Worm (Caenorhabditis elegans) whole organism, mixed stage, embryonic: ENCODE results near the gene srw-33.

ENCODE experiments used
- M03D4.4 ChIP-seq: sonication (generic microtip); optimal IDR thresholded peaks from 2 replicates; lab custom pipeline; 2017; ENCODE audit warnings: mild to moderate bottlenecking, missing genetic modification characterization, missing compliant biosample characterization
- bed-3 ChIP-seq: fragments of 200-800 bp; sonication (Bioruptor generic); optimal IDR thresholded peaks from 3 replicates; lab custom pipeline; 2018; ENCODE audit warnings: mild to moderate bottlenecking, missing genetic modification characterization, moderate library complexity, missing compliant biosample characterization
- blmp-1 ChIP-seq: fragments of 150-350 bp; optimal IDR thresholded peaks from 2 replicates; lab custom pipeline; 2014; ENCODE audit warnings: missing biosample characterization, missing genetic modification characterization
- ceh-39 ChIP-seq: fragments of 150-350 bp; optimal IDR thresholded peaks from 2 replicates; lab custom pipeline; 2014; ENCODE audit warnings: missing biosample characterization, missing genetic modification characterization
- ceh-43 ChIP-seq: fragments of 200-800 bp; sonication (Bioruptor generic); optimal IDR thresholded peaks from 2 replicates; lab custom pipeline; 2018; ENCODE audit warnings: mild to moderate bottlenecking, missing genetic modification characterization, moderate library complexity, missing compliant biosample characterization
- ces-1 ChIP-seq: fragments of 150-350 bp; optimal IDR thresholded peaks from 2 replicates; lab custom pipeline; 2014; ENCODE audit warnings: missing biosample characterization, missing genetic modification reagents, missing genetic modification characterization
- cnd-1 ChIP-seq: fragments of 200-800 bp; sonication (Bioruptor generic); optimal IDR thresholded peaks from 2 replicates; lab custom pipeline; 2018; ENCODE audit warnings: mild to moderate bottlenecking, missing genetic modification characterization, missing compliant biosample characterization
- drap-1 ChIP-seq: fragments of 200-800 bp; sonication (Bioruptor generic); optimal IDR thresholded peaks from 3 replicates; lab custom pipeline; 2018; ENCODE audit warnings: mild to moderate bottlenecking, missing genetic modification characterization, missing compliant biosample characterization
- elt-1 ChIP-seq: sonication (generic microtip); optimal IDR thresholded peaks from 2 replicates; lab custom pipeline; 2017; ENCODE audit warnings: missing genetic modification characterization, mild to moderate bottlenecking, missing compliant biosample characterization, antibody characterized with exemption, moderate library complexity, borderline replicate concordance; ENCODE audit not compliant: insufficient read depth
- elt-3 ChIP-seq: fragments of 150-350 bp; optimal IDR thresholded peaks from 2 replicates; lab custom pipeline; 2014; ENCODE audit warnings: missing biosample characterization, missing genetic modification characterization
- flh-1 ChIP-seq: fragments of 200-800 bp; sonication (Bioruptor generic); optimal IDR thresholded peaks from 2 replicates; lab custom pipeline; 2018; ENCODE audit warnings: mild to moderate bottlenecking, missing genetic modification characterization, moderate library complexity, missing compliant biosample characterization
- ham-2 ChIP-seq: fragments of 200-800 bp; sonication (Bioruptor generic); optimal IDR thresholded peaks from 2 replicates; lab custom pipeline; 2018; ENCODE audit warnings: mild to moderate bottlenecking, missing genetic modification characterization, missing compliant biosample characterization
- hlh-1 ChIP-seq: fragments of 150-350 bp; optimal IDR thresholded peaks from 2 replicates; lab custom pipeline; 2014; ENCODE audit warnings: missing biosample characterization, missing genetic modification reagents, missing genetic modification characterization
- lin-13 ChIP-seq: fragments of 150-350 bp; optimal IDR thresholded peaks from 2 replicates; lab custom pipeline; 2014; ENCODE audit warnings: missing biosample characterization, missing genetic modification characterization
- lin-32 ChIP-seq: fragments of 200-800 bp; sonication (Bioruptor generic); optimal IDR thresholded peaks from 2 replicates; lab custom pipeline; 2018; ENCODE audit warnings: mild to moderate bottlenecking, missing genetic modification characterization, missing compliant biosample characterization
- lsy-2 ChIP-seq: fragments of 150-350 bp; optimal IDR thresholded peaks from 2 replicates; lab custom pipeline; 2014; ENCODE audit warnings: missing biosample characterization, missing genetic modification characterization
- mep-1 ChIP-seq: fragments of 150-350 bp; optimal IDR thresholded peaks from 2 replicates; lab custom pipeline; 2017; ENCODE audit warnings: missing biosample characterization, missing genetic modification reagents, missing genetic modification characterization, inconsistent platforms
- mls-2 ChIP-seq: sonication (generic microtip); optimal IDR thresholded peaks from 2 replicates; lab custom pipeline; 2016; ENCODE audit warnings: mild to moderate bottlenecking, missing genetic modification characterization, moderate library complexity, missing compliant biosample characterization
- nhr-12 ChIP-seq: fragments of 150-350 bp; optimal IDR thresholded peaks from 2 replicates; lab custom pipeline; 2014; ENCODE audit warnings: missing biosample characterization, missing genetic modification characterization
- nhr-2 ChIP-seq: fragments of 150-350 bp; optimal IDR thresholded peaks from 2 replicates; lab custom pipeline; 2014; ENCODE audit warnings: missing biosample characterization, missing genetic modification characterization
- nhr-28 ChIP-seq: fragments of 150-350 bp; optimal IDR thresholded peaks from 2 replicates; lab custom pipeline; 2014; ENCODE audit warnings: missing biosample characterization, missing genetic modification characterization
- nhr-76 ChIP-seq: sonication (generic microtip); optimal IDR thresholded peaks from 2 replicates; lab custom pipeline; 2017; ENCODE audit warnings: missing biosample characterization, missing genetic modification characterization
- pha-4 ChIP-seq: fragments of 150-350 bp; optimal IDR thresholded peaks from 2 replicates; lab custom pipeline; 2018; ENCODE audit warnings: missing biosample characterization, missing genetic modification reagents, missing genetic modification characterization
- sem-2 ChIP-seq: fragments of 200-800 bp; sonication (Bioruptor generic); optimal IDR thresholded peaks from 2 replicates; lab custom pipeline; 2018; ENCODE audit warnings: mild to moderate bottlenecking, missing genetic modification characterization, missing compliant biosample characterization
- snpc-4 ChIP-seq: fragments of 150-350 bp; optimal IDR thresholded peaks from 2 replicates; lab custom pipeline; 2014; ENCODE audit warnings: missing biosample characterization, missing genetic modification characterization
- sptf-1 ChIP-seq: sonication (generic microtip); optimal IDR thresholded peaks from 2 replicates; lab custom pipeline; 2017; ENCODE audit warnings: mild to moderate bottlenecking, missing genetic modification characterization, moderate library complexity, missing compliant biosample characterization
- unc-120 ChIP-seq: sonication (generic microtip); optimal IDR thresholded peaks from 2 replicates; lab custom pipeline; 2017; ENCODE audit warnings: missing genetic modification characterization, missing compliant biosample characterization; ENCODE audit not compliant: poor library complexity, severe bottlenecking
- unc-62 ChIP-seq: fragments of 150-350 bp; optimal IDR thresholded peaks from 2 replicates; lab custom pipeline; 2014; ENCODE audit warnings: missing biosample characterization, missing genetic modification reagents, missing genetic modification characterization
- zip-8 ChIP-seq: fragments of 150-350 bp; optimal IDR thresholded peaks from 2 replicates; lab custom pipeline; 2014; ENCODE audit warnings: missing biosample characterization, missing genetic modification characterization

srw-33 gene

ce11 chrV:15481374-15481773, 30.1 kb upstream of the srw-33 start, which contains the start of gene nhr-150:
Gene nhr-150 (minus strand): TSS chrV:15481465.
- TF ChIP-seq lsy-2: no peak
- peak; percentile 61 for TF ChIP-seq elt-1 (tag; lab: Kevin White, UChicago)

DNA sequence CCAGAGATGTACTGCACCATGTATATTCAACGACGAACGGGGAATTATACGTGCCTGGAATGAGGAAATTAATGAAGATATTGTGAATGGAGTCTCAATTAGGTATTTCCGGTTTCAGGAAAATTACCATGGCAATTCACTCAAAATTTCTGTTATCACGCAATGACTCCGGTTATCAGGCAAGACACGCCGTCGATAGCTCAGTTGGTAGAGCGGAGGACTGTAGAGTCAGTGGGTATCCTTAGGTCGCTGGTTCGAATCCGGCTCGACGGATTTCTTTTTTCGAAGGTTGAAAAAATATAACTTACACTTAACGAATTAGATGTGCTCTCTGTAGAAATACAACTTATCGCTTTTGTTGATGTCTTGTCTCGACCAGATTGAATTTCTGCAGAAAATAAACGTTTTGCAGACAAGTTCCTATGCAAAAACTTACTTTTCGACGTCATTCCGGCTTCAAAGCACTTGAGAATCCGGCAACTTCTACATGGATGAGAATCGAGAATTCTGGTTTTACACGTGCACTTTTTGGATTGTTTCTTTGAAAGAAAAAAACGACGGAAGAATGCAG, 29.3 kb upstream of the srw-33 start:
- TF ChIP-seq ham-2: no peak
- TF ChIP-seq zip-8 (tag; lab: Kevin White, UChicago): no peak
- TF ChIP-seq, all 35 proteins: peak for 0

- TF ChIP-seq pha-4 (tag; lab: Kevin White, UChicago) (no peak), mep-1 (tag; lab: Kevin White, UChicago) (no peak), M03D4.4 (tag; lab: Kevin White, UChicago) (no peak), flh-1 (GFP tag; lab: Kevin White, UChicago) (no peak), mls-2 (tag; lab: Kevin White, UChicago) (no peak), ceh-39 (no peak), lin-32 (GFP tag; lab: Kevin White, UChicago) (no peak), cnd-1 (tag; lab: Kevin White, UChicago) (no peak), drap-1 (GFP tag; lab: Kevin White, UChicago) (no peak), nhr-12 (tag; lab: Kevin White, UChicago) (no peak), sem-2 (GFP tag; lab: Kevin White, UChicago) (no peak), nhr-2 (tag; lab: Kevin White, UChicago) (no peak), unc-120 (tag; lab: Kevin White, UChicago) (no peak), hlh-1 (tag; lab: Kevin White, UChicago) (no peak), unc-62 (GFP tag; lab: Kevin White, UChicago) (no peak), ces-1 (GFP tag; lab: Kevin White, UChicago) (no peak), elt-1 (tag; lab: Kevin White, UChicago) (no peak)
Measured at ce11 chrV:15479825-15480224, 28.5 kb upstream of the srw-33 start.

DNA sequence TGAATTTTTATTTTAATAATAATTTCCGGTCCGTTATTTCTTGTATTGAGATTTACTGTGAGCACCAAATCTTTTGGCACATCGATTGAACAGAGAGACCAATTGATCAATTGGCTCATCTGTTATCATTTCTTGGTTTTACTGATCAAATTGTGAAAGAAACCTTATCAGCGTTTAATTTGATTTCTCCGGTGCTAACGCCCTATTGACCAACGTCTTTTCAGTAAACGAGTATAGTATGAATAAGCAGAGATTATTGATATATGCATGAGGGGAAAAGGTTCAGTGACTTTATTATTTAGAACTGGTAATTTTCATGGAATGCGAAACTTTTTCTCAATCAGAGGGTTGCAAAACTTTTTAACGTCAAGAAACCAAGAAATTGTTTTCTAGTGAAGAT, 27.8 kb upstream of the srw-33 start:
- TF ChIP-seq flh-1 (GFP tag; lab: Kevin White, UChicago): no peak
- no peak for TF ChIP-seq nhr-2 (tag; lab: Kevin White, UChicago)
- no peak for TF ChIP-seq elt-1 (tag; lab: Kevin White, UChicago)
- TF ChIP-seq mep-1 (tag; lab: Kevin White, UChicago): no peak
- no peak for TF ChIP-seq cnd-1 (tag; lab: Kevin White, UChicago)
- no peak for TF ChIP-seq sptf-1 (tag; lab: Kevin White, UChicago)
- TF ChIP-seq ces-1 (GFP tag; lab: Kevin White, UChicago): no peak
- no peak for TF ChIP-seq nhr-12 (tag; lab: Kevin White, UChicago)
- TF ChIP-seq hlh-1 (tag; lab: Kevin White, UChicago): no peak
- TF ChIP-seq M03D4.4 (tag; lab: Kevin White, UChicago): no peak
- TF ChIP-seq nhr-28 (tag; lab: Kevin White, UChicago): no peak
- TF ChIP-seq pha-4 (tag; lab: Kevin White, UChicago): no peak
- TF ChIP-seq unc-120 (tag; lab: Kevin White, UChicago): no peak

ce11 chrV:15478597-15478996, 27.3 kb upstream of the srw-33 start, which contains the start of gene C06B8.2:
Gene C06B8.2 (minus strand): TSS chrV:15478749.
- TF ChIP-seq bed-3 (no peak), zip-8 (tag; lab: Kevin White, UChicago) (no peak), blmp-1 (tag; lab: Kevin White, UChicago) (no peak), lin-13 (tag; lab: Kevin White, UChicago) (no peak), snpc-4 (tag; lab: Kevin White, UChicago) (no peak), nhr-28 (tag; lab: Kevin White, UChicago) (no peak), elt-3 (tag; lab: Kevin White, UChicago) (no peak), nhr-2 (tag; lab: Kevin White, UChicago) (no peak), nhr-12 (tag; lab: Kevin White, UChicago) (no peak), nhr-76 (no peak), lsy-2 (no peak), ces-1 (GFP tag; lab: Kevin White, UChicago) (no peak), sem-2 (GFP tag; lab: Kevin White, UChicago) (no peak), ceh-39 (no peak), drap-1 (GFP tag; lab: Kevin White, UChicago) (no peak), lin-32 (GFP tag; lab: Kevin White, UChicago) (no peak), ceh-43 (GFP tag; lab: Kevin White, UChicago) (no peak), hlh-1 (tag; lab: Kevin White, UChicago) (no peak), flh-1 (GFP tag; lab: Kevin White, UChicago) (no peak), mep-1 (tag; lab: Kevin White, UChicago) (no peak)
